Worm (Caenorhabditis elegans) whole organism, L1 larva: ENCODE results near the gene cyp-34A8.

ENCODE experiments used
- ceh-82 ChIP-seq, 3 experiments: fragments of 150-350 bp in 1 of 3; sonication (generic microtip) in 2 of 3; optimal IDR thresholded peaks; 2 replicates each; lab custom pipeline; 2014 to 2017; ENCODE audit warnings: missing biosample characterization in 3 of 3, missing genetic modification characterization in 3 of 3
- grh-1 ChIP-seq: fragments of 200-800 bp; sonication (Bioruptor generic); IDR thresholded peaks from 2 replicates; pipeline ENCODE4 v1.3.6; 2022; ENCODE audit warnings: missing genetic modification reagents, missing genetic modification characterization, missing compliant biosample characterization
- jun-1 ChIP-seq: fragments of 150-350 bp; optimal IDR thresholded peaks from 2 replicates; lab custom pipeline; 2014; ENCODE audit warnings: missing biosample characterization, missing genetic modification reagents, missing genetic modification characterization
- mdl-1 ChIP-seq, 2 experiments: fragments of 150-350 bp; optimal IDR thresholded peaks; 2 replicates each; lab custom pipeline; 2014 to 2017; ENCODE audit warnings: missing biosample characterization in 2 of 2, missing genetic modification characterization in 2 of 2, inconsistent platforms in 1 of 2
- nhr-76 ChIP-seq: sonication (generic microtip); optimal IDR thresholded peaks from 2 replicates; lab custom pipeline; 2017; ENCODE audit warnings: missing biosample characterization, missing genetic modification characterization
- nhr-90 ChIP-seq: sonication (generic microtip); optimal IDR thresholded peaks from 2 replicates; lab custom pipeline; 2016; ENCODE audit warnings: mild to moderate bottlenecking, missing genetic modification characterization, missing compliant biosample characterization; ENCODE audit not compliant: poor library complexity

DNA sequence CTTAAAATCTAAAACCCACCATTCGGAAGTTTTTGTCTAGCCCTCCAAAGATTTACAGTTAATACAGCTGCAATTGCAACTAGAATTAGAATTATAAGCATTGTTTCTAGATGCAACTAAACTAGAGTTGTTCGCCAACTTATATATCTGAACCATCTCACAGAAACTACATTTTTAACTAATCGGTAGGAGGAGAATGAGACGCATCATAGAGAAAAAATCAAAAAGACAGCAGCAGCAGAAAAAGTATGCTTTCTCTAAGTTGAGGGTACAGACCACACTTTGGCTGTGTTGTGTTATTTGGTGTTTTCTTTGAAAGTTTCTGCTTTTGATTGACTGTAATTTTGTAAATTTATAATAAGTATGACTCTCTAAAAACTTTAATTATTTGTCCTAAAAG is 3.9 kb downstream of the cyp-34A8 start, which contains the start of gene cyp-34A7:
- TF ChIP-seq nhr-76 (no peak), mdl-1 (tag; optimal IDR thresholded peaks at IDR 0.05; lab: Kevin White, UChicago) (no peak), grh-1 (no peak), ceh-82 (tag; optimal IDR thresholded peaks at IDR 0.05; lab: Kevin White, UChicago) (no peak), jun-1 (no peak), nhr-90 (no peak)
